Fruit fly (Drosophila melanogaster): ENCODE measurements around the gene CG10958.

Gene CG10958

dm6 chrX:8157294-8157693 lies 25.2 kb downstream of the CG10958 start, which contains the start of the genes Traf6 and GIIIspla2 (continued):
- TF ChIP-seq sna (GFP tag; IDR thresholded peaks at IDR 0.05; ENCODE audit: partially characterized antibody) = 0 out of 2 replicates have a peak, but pooled peaks have one; percentile 40
- TF ChIP-seq gro (GFP tag; optimal IDR thresholded peaks at IDR 0.05) = peak; percentile 51
- TF ChIP-seq CG4404 (GFP tag; IDR thresholded peaks at IDR 0.05) = peak; percentile 66
- peak; percentile 55 for TF ChIP-seq CG10654 (GFP tag; optimal IDR thresholded peaks at IDR 0.05)
- peak; percentile 45 for TF ChIP-seq CG9797 (GFP tag; optimal IDR thresholded peaks at IDR 0.05)
- TF ChIP-seq Ssrp (tag; optimal IDR thresholded peaks at IDR 0.05) = peak; percentile 72
- TF ChIP-seq CG1603 (tag; optimal IDR thresholded peaks at IDR 0.05) = peak; percentile 90
- TF ChIP-seq CG18764 (GFP tag; optimal IDR thresholded peaks at IDR 0.05) = peak; percentile 43
- TF ChIP-seq Sin3A (optimal IDR thresholded peaks at IDR 0.05) = peak; percentile 75
- no peak for TF ChIP-seq Kr (GFP tag; optimal IDR thresholded peaks at IDR 0.05)
- peak; percentile 85 for TF ChIP-seq phol (tag; optimal IDR thresholded peaks at IDR 0.05)
- TF ChIP-seq CG6654 (GFP tag; optimal IDR thresholded peaks at IDR 0.05) = peak; percentile 25
- TF ChIP-seq az2 (GFP tag; optimal IDR thresholded peaks at IDR 0.05) = peak; percentile 59
- TF ChIP-seq Nf-YC (tag; optimal IDR thresholded peaks at IDR 0.05) = peak; percentile 73
- peak; percentile 61 for TF ChIP-seq Hey (tag; optimal IDR thresholded peaks at IDR 0.05)
- TF ChIP-seq CG15514 (GFP tag; optimal IDR thresholded peaks at IDR 0.05) = peak; percentile 92
- TF ChIP-seq pfk (GFP tag; optimal IDR thresholded peaks at IDR 0.05) = no peak
- TF ChIP-seq gce (GFP tag; IDR thresholded peaks at IDR 0.05) = 0 out of 3 replicates have a peak, but pooled peaks have one; percentile 14
- peak; percentile 79 for TF ChIP-seq Meics (GFP tag; optimal IDR thresholded peaks at IDR 0.05)
- peak in 1 of 3 experiments; percentile 65 for TF ChIP-seq lola (GFP tag; optimal IDR thresholded peaks at IDR 0.05)
- peak; percentile 13 for TF ChIP-seq CG9876 (GFP tag; optimal IDR thresholded peaks at IDR 0.05)
- peak; percentile 70 for TF ChIP-seq CG1233 (GFP tag; optimal IDR thresholded peaks at IDR 0.05)
- TF ChIP-seq Sry-δ (GFP tag; optimal IDR thresholded peaks at IDR 0.05) = peak; percentile 37
- TF ChIP-seq fd3F (GFP tag; optimal IDR thresholded peaks at IDR 0.05) = peak; percentile 66
- no peak for TF ChIP-seq odd (GFP tag; optimal IDR thresholded peaks at IDR 0.05)
- peak; percentile 85 for TF ChIP-seq sob (GFP tag; IDR thresholded peaks at IDR 0.05)
- peak; percentile 15 for TF ChIP-seq repo (GFP tag; optimal IDR thresholded peaks at IDR 0.05)
- peak; percentile 8 for TF ChIP-seq cato (GFP tag; optimal IDR thresholded peaks at IDR 0.05; ENCODE audit: borderline replicate concordance)
- TF ChIP-seq CG34376 (GFP tag; optimal IDR thresholded peaks at IDR 0.05) = peak; percentile 42
- peak; percentile 40 for TF ChIP-seq Six4 (GFP tag; optimal IDR thresholded peaks at IDR 0.05)
- peak; percentile 78 for TF ChIP-seq fu2 (GFP tag; optimal IDR thresholded peaks at IDR 0.05)
- no peak for TF ChIP-seq CG42726 (GFP tag; IDR thresholded peaks at IDR 0.05; ENCODE audit: partially characterized antibody)
- TF ChIP-seq al (GFP tag; IDR thresholded peaks at IDR 0.05) = peak; percentile 73
- no peak for TF ChIP-seq chinmo (GFP tag; IDR thresholded peaks at IDR 0.05; ENCODE audit: partially characterized antibody)
- no peak for TF ChIP-seq lov (optimal IDR thresholded peaks at IDR 0.05)
- TF ChIP-seq lov (GFP tag; IDR thresholded peaks at IDR 0.05) = peak; percentile 63; the same call in 1 of the 3 replicates
- no peak for TF ChIP-seq scrt (GFP tag; optimal IDR thresholded peaks at IDR 0.05)
- no peak for TF ChIP-seq nerfin-2 (GFP tag; IDR thresholded peaks at IDR 0.05; ENCODE audit: partially characterized antibody)
- no peak for TF ChIP-seq tio (GFP tag; optimal IDR thresholded peaks at IDR 0.05)
- peak; percentile 45; the same call in 2 of the 3 replicates for TF ChIP-seq Aef1 (GFP tag; IDR thresholded peaks at IDR 0.05)
- peak; percentile 46; the same call in 2 of the 3 replicates for TF ChIP-seq croc (GFP tag; conservative IDR thresholded peaks at IDR 0.05)
- TF ChIP-seq gfzf (GFP tag; optimal IDR thresholded peaks at IDR 0.05) = peak; percentile 35
- TF ChIP-seq CG12769 (tag; optimal IDR thresholded peaks at IDR 0.05) = no peak
- no peak for TF ChIP-seq h (optimal IDR thresholded peaks at IDR 0.05)
- TF ChIP-seq slp2 (GFP tag; optimal IDR thresholded peaks at IDR 0.05) = peak; percentile 25
- peak; percentile 95 for TF ChIP-seq sens (GFP tag)
- TF ChIP-seq caup (GFP tag; optimal IDR thresholded peaks at IDR 0.05; ENCODE audit: severe bottlenecking) = peak; percentile 81
- TF ChIP-seq CG7839 (tag; optimal IDR thresholded peaks at IDR 0.05) = peak; percentile 71
- no peak for TF ChIP-seq Lpt (GFP tag; optimal IDR thresholded peaks at IDR 0.05)
- peak; percentile 20 for TF ChIP-seq CTCF (GFP tag; optimal IDR thresholded peaks at IDR 0.05)
- 0 out of 2 replicates have a peak, but pooled peaks have one; percentile 30 for TF ChIP-seq ro (GFP tag; IDR thresholded peaks at IDR 0.05)

Measured in whole organism, embryonic.